Worm (Caenorhabditis elegans) whole organism, L2 larva: ENCODE measurements around the gene srd-65.

Experiments used
- ceh-16 ChIP-seq: fragments of 150-350 bp; optimal IDR thresholded peaks from 2 replicates; lab custom pipeline; 2014; ENCODE audit warnings: missing biosample characterization, missing genetic modification characterization
- lin-11 ChIP-seq: fragments of 150-350 bp; sonication (generic microtip); optimal IDR thresholded peaks from 2 replicates; lab custom pipeline; 2014; ENCODE audit warnings: missing biosample characterization, missing genetic modification characterization, inconsistent platforms, mixed read lengths
- nhr-12 ChIP-seq: fragments of 150-350 bp; optimal IDR thresholded peaks from 2 replicates; lab custom pipeline; 2014; ENCODE audit warnings: missing biosample characterization, missing genetic modification characterization
- skn-1 ChIP-seq: sonication (generic microtip); optimal IDR thresholded peaks from 2 replicates; lab custom pipeline; 2017; ENCODE audit warnings: missing biosample characterization, missing genetic modification characterization
- zag-1 ChIP-seq: fragments of 150-350 bp; optimal IDR thresholded peaks from 2 replicates; lab custom pipeline; 2014; ENCODE audit warnings: missing biosample characterization, missing genetic modification characterization

ce11 chrIII:2255522-2255921 is 31.7 kb upstream of the srd-65 start, which contains the start of gene fbxa-71:
- TF ChIP-seq nhr-12 (tag; lab: Kevin White, UChicago): no peak
- TF ChIP-seq lin-11 (tag; lab: Kevin White, UChicago): no peak
- no peak for TF ChIP-seq ceh-16 (tag; lab: Kevin White, UChicago)
- no peak for TF ChIP-seq skn-1 (tag; lab: Kevin White, UChicago)
- TF ChIP-seq zag-1: no peak
